Worm (Caenorhabditis elegans) whole organism, L2 larva: ENCODE data around the gene marb-1.
A peak's percentile ranks its signal among the peaks of the same experiment; 100 is the strongest.

Experiments
- C34F6.9 ChIP-seq: fragments of 150-350 bp; optimal IDR thresholded peaks from 2 replicates; lab custom pipeline; 2014; ENCODE audit warnings: missing biosample characterization, missing genetic modification characterization
- F13H6.1 ChIP-seq: sonication (generic microtip); optimal IDR thresholded peaks from 2 replicates; lab custom pipeline; 2016; ENCODE audit warnings: missing genetic modification characterization, missing compliant biosample characterization
- Y55F3AM.14 ChIP-seq: fragments of 200-800 bp; sonication (Bioruptor generic); optimal IDR thresholded peaks from 2 replicates; lab custom pipeline; 2018; ENCODE audit warnings: mild to moderate bottlenecking, missing genetic modification characterization, missing compliant biosample characterization
- ZK546.5 ChIP-seq: sonication (generic microtip); optimal IDR thresholded peaks from 2 replicates; lab custom pipeline; 2017; ENCODE audit warnings: missing biosample characterization, missing genetic modification characterization
- alr-1 ChIP-seq: fragments of 150-350 bp; optimal IDR thresholded peaks from 2 replicates; lab custom pipeline; 2014; ENCODE audit warnings: missing biosample characterization, missing genetic modification characterization
- aly-2 ChIP-seq: fragments of 150-350 bp; optimal IDR thresholded peaks from 2 replicates; lab custom pipeline; 2014; ENCODE audit warnings: missing biosample characterization, missing genetic modification characterization
- ama-1 ChIP-seq: fragments of 150-350 bp; optimal IDR thresholded peaks from 2 replicates; lab custom pipeline; 2018; ENCODE audit warnings: inconsistent platforms
- blmp-1 ChIP-seq: sonication (generic microtip); optimal IDR thresholded peaks from 2 replicates; lab custom pipeline; 2017; ENCODE audit warnings: missing genetic modification characterization, mild to moderate bottlenecking, missing compliant biosample characterization, antibody characterized with exemption, moderate library complexity; ENCODE audit not compliant: insufficient read depth
- ceh-16 ChIP-seq: fragments of 150-350 bp; optimal IDR thresholded peaks from 2 replicates; lab custom pipeline; 2014; ENCODE audit warnings: missing biosample characterization, missing genetic modification characterization
- ceh-82 ChIP-seq: fragments of 150-350 bp; optimal IDR thresholded peaks from 2 replicates; lab custom pipeline; 2014; ENCODE audit warnings: missing biosample characterization, missing genetic modification characterization
- crh-2 ChIP-seq: sonication (generic microtip); optimal IDR thresholded peaks from 2 replicates; lab custom pipeline; 2017; ENCODE audit warnings: missing biosample characterization, missing genetic modification characterization
- egl-27 ChIP-seq: sonication (generic microtip); optimal IDR thresholded peaks from 3 replicates; lab custom pipeline; 2017; ENCODE audit warnings: missing biosample characterization, missing genetic modification reagents, missing genetic modification characterization
- elt-1 ChIP-seq: fragments of 150-350 bp; optimal IDR thresholded peaks from 2 replicates; lab custom pipeline; 2014; ENCODE audit warnings: missing biosample characterization, missing genetic modification characterization
- elt-3 ChIP-seq: sonication (generic microtip); optimal IDR thresholded peaks from 2 replicates; lab custom pipeline; 2017; ENCODE audit warnings: missing biosample characterization, missing genetic modification characterization
- fos-1 ChIP-seq: fragments of 150-350 bp; optimal IDR thresholded peaks from 2 replicates; lab custom pipeline; 2014; ENCODE audit warnings: missing biosample characterization, missing genetic modification characterization
- gmeb-1 ChIP-seq: fragments of 150-350 bp; optimal IDR thresholded peaks from 2 replicates; lab custom pipeline; 2014; ENCODE audit warnings: missing biosample characterization, missing genetic modification characterization
- lin-11 ChIP-seq: fragments of 150-350 bp; sonication (generic microtip); optimal IDR thresholded peaks from 2 replicates; lab custom pipeline; 2014; ENCODE audit warnings: missing biosample characterization, missing genetic modification characterization, inconsistent platforms, mixed read lengths
- lin-13 ChIP-seq: fragments of 150-350 bp; optimal IDR thresholded peaks from 2 replicates; lab custom pipeline; 2014; ENCODE audit warnings: missing biosample characterization, missing genetic modification reagents, missing genetic modification characterization
- lin-39 ChIP-seq: fragments of 150-350 bp; optimal IDR thresholded peaks from 2 replicates; lab custom pipeline; 2014; ENCODE audit warnings: missing biosample characterization, missing genetic modification reagents, missing genetic modification characterization
- mdl-1 ChIP-seq, 2 experiments: fragments of 150-350 bp in 1 of 2; sonication (generic microtip) in 1 of 2; optimal IDR thresholded peaks; 2 replicates each; lab custom pipeline; 2017; ENCODE audit warnings: missing biosample characterization in 2 of 2, missing genetic modification characterization in 2 of 2
- nhr-10 ChIP-seq: sonication (generic microtip); optimal IDR thresholded peaks from 2 replicates; lab custom pipeline; 2017; ENCODE audit warnings: missing biosample characterization, missing genetic modification characterization
- nhr-11 ChIP-seq: fragments of 150-350 bp; optimal IDR thresholded peaks from 2 replicates; lab custom pipeline; 2014; ENCODE audit warnings: missing biosample characterization, missing genetic modification characterization
- nhr-12 ChIP-seq: fragments of 150-350 bp; optimal IDR thresholded peaks from 2 replicates; lab custom pipeline; 2014; ENCODE audit warnings: missing biosample characterization, missing genetic modification characterization
- nhr-129 ChIP-seq: fragments of 150-350 bp; optimal IDR thresholded peaks from 2 replicates; lab custom pipeline; 2014; ENCODE audit warnings: missing biosample characterization, missing genetic modification characterization
- nhr-21 ChIP-seq: fragments of 150-350 bp; optimal IDR thresholded peaks from 2 replicates; lab custom pipeline; 2014; ENCODE audit warnings: missing biosample characterization, missing genetic modification characterization
- nhr-23 ChIP-seq: fragments of 150-350 bp; optimal IDR thresholded peaks from 2 replicates; lab custom pipeline; 2014; ENCODE audit warnings: missing biosample characterization, missing genetic modification reagents, missing genetic modification characterization
- nhr-237 ChIP-seq: fragments of 150-350 bp; optimal IDR thresholded peaks from 2 replicates; lab custom pipeline; 2014; ENCODE audit warnings: missing biosample characterization, missing genetic modification characterization
- nhr-25 ChIP-seq: fragments of 150-350 bp; sonication (generic microtip); optimal IDR thresholded peaks from 3 replicates; lab custom pipeline; 2014; ENCODE audit warnings: missing biosample characterization, missing genetic modification characterization
- nhr-6 ChIP-seq: fragments of 150-350 bp; optimal IDR thresholded peaks from 2 replicates; lab custom pipeline; 2014; ENCODE audit warnings: missing biosample characterization, missing genetic modification characterization
- nhr-77 ChIP-seq: fragments of 150-350 bp; optimal IDR thresholded peaks from 2 replicates; lab custom pipeline; 2014; ENCODE audit warnings: missing biosample characterization, missing genetic modification characterization
- skn-1 ChIP-seq: sonication (generic microtip); optimal IDR thresholded peaks from 2 replicates; lab custom pipeline; 2017; ENCODE audit warnings: missing biosample characterization, missing genetic modification characterization
- sma-3 ChIP-seq: sonication (generic microtip); optimal IDR thresholded peaks from 2 replicates; lab custom pipeline; 2016; ENCODE audit warnings: missing genetic modification reagents, missing genetic modification characterization, missing compliant biosample characterization
- sma-9 ChIP-seq, 2 experiments: fragments of 150-350 bp in 1 of 2; sonication (generic microtip) in 1 of 2; optimal IDR thresholded peaks; 2 replicates each; lab custom pipeline; 2014 to 2016; ENCODE audit warnings: missing genetic modification characterization in 2 of 2, mild to moderate bottlenecking in 1 of 2, missing biosample characterization in 1 of 2, missing compliant biosample characterization in 1 of 2, missing genetic modification reagents in 1 of 2, moderate library complexity in 1 of 2
- snpc-4 ChIP-seq: fragments of 150-350 bp; optimal IDR thresholded peaks from 2 replicates; lab custom pipeline; 2014; ENCODE audit warnings: missing biosample characterization, missing genetic modification characterization
- unc-62 ChIP-seq: fragments of 150-350 bp; optimal IDR thresholded peaks from 2 replicates; lab custom pipeline; 2014; ENCODE audit warnings: missing biosample characterization, missing genetic modification reagents, missing genetic modification characterization
- zag-1 ChIP-seq: fragments of 150-350 bp; optimal IDR thresholded peaks from 2 replicates; lab custom pipeline; 2014; ENCODE audit warnings: missing biosample characterization, missing genetic modification characterization
- ztf-4 ChIP-seq: fragments of 150-350 bp; optimal IDR thresholded peaks from 2 replicates; lab custom pipeline; 2014; ENCODE audit warnings: missing biosample characterization, missing genetic modification characterization

marb-1 gene

ce11 chrIV:12203968-12204367, 4.8 kb downstream of the marb-1 start:
- TF ChIP-seq Y55F3AM.14 (GFP tag; lab: Kevin White, UChicago) (no peak), nhr-12 (tag; lab: Kevin White, UChicago) (no peak), sma-3 (GFP tag; lab: Kevin White, UChicago) (no peak), nhr-129 (peak; percentile 43)

ce11 chrIV:12202949-12203348, 5.9 kb downstream of the marb-1 start, which contains the start of gene F35G2.1:
TSS of gene F35G2.1 (plus strand) at chrIV:12203249.
- TF ChIP-seq lin-39 (tag; lab: Kevin White, UChicago) (no peak), nhr-237 (tag; lab: Kevin White, UChicago) (no peak), blmp-1 (tag; lab: Kevin White, UChicago) (no peak), nhr-21 (tag; lab: Kevin White, UChicago) (no peak), nhr-10 (tag; lab: Kevin White, UChicago) (no peak)
- TF ChIP-seq, all 48 proteins: peak for 0

- TF ChIP-seq sma-9 (GFP tag; optimal IDR thresholded peaks at IDR 0.05; lab: Kevin White, UChicago) (peak; percentile 23), sma-9 (tag; optimal IDR thresholded peaks at IDR 0.05; lab: Kevin White, UChicago) (no peak), sma-3 (GFP tag; lab: Kevin White, UChicago) (no peak), F13H6.1 (tag; lab: Kevin White, UChicago) (peak; percentile 53), nhr-77 (tag; lab: Kevin White, UChicago) (no peak), ztf-4 (tag; lab: Kevin White, UChicago) (no peak), gmeb-1 (tag; lab: Kevin White, UChicago) (no peak), elt-3 (tag; lab: Kevin White, UChicago) (no peak), nhr-129 (peak; percentile 29)
Observed at ce11 chrIV:12202000-12202399, 6.8 kb downstream of the marb-1 start.

ce11 chrIV:12200812-12201211, 8.0 kb downstream of the marb-1 start:
- TF ChIP-seq egl-27 (tag; lab: Kevin White, UChicago): no peak
- no peak for TF ChIP-seq C34F6.9 (tag; lab: Kevin White, UChicago)
- TF ChIP-seq aly-2 (tag; lab: Kevin White, UChicago): no peak
- TF ChIP-seq ceh-82 (tag; lab: Kevin White, UChicago): no peak
- TF ChIP-seq elt-3 (tag; lab: Kevin White, UChicago): no peak
- TF ChIP-seq nhr-12 (tag; lab: Kevin White, UChicago): no peak
- TF ChIP-seq lin-13: no peak
- TF ChIP-seq ztf-4 (tag; lab: Kevin White, UChicago): no peak
- TF ChIP-seq nhr-129: peak; percentile 65
- no peak for TF ChIP-seq zag-1 (tag; lab: Kevin White, UChicago)
- no peak for TF ChIP-seq nhr-21 (tag; lab: Kevin White, UChicago)
- peak; percentile 77 for TF ChIP-seq F13H6.1 (tag; lab: Kevin White, UChicago)
- TF ChIP-seq blmp-1 (tag; lab: Kevin White, UChicago): no peak
- TF ChIP-seq, all 48 proteins: peak for 2

- TF ChIP-seq lin-11 (tag; lab: Kevin White, UChicago) (no peak), lin-39 (tag; lab: Kevin White, UChicago) (no peak), snpc-4 (tag; lab: Kevin White, UChicago) (no peak), unc-62 (GFP tag; lab: Kevin White, UChicago) (no peak), nhr-12 (tag; lab: Kevin White, UChicago) (no peak), nhr-11 (tag; lab: Kevin White, UChicago) (no peak), ztf-4 (tag; lab: Kevin White, UChicago) (no peak), alr-1 (tag; lab: Kevin White, UChicago) (no peak), nhr-23 (tag; lab: Kevin White, UChicago) (no peak), nhr-10 (tag; lab: Kevin White, UChicago) (no peak), ceh-16 (tag; lab: Kevin White, UChicago) (no peak), lin-13 (no peak), fos-1 (tag; lab: Kevin White, UChicago) (peak; percentile 17), nhr-77 (tag; lab: Kevin White, UChicago) (no peak), ceh-82 (tag; lab: Kevin White, UChicago) (no peak), ama-1 (no peak), crh-2 (peak; percentile 9), nhr-25 (tag; lab: Kevin White, UChicago) (no peak), elt-3 (tag; lab: Kevin White, UChicago) (no peak), F13H6.1 (tag; lab: Kevin White, UChicago) (peak; percentile 59), nhr-129 (peak; percentile 28), Y55F3AM.14 (GFP tag; lab: Kevin White, UChicago) (no peak), egl-27 (tag; lab: Kevin White, UChicago) (no peak), mdl-1 (tag; optimal IDR thresholded peaks at IDR 0.05; lab: Kevin White, UChicago) (no peak), ZK546.5 (no peak), nhr-6 (tag; lab: Kevin White, UChicago) (no peak), sma-3 (GFP tag; lab: Kevin White, UChicago) (no peak), sma-9 (GFP tag; optimal IDR thresholded peaks at IDR 0.05; lab: Kevin White, UChicago) (peak; percentile 59), sma-9 (tag; optimal IDR thresholded peaks at IDR 0.05; lab: Kevin White, UChicago) (no peak), elt-1 (no peak), skn-1 (tag; lab: Kevin White, UChicago) (no peak), C34F6.9 (tag; lab: Kevin White, UChicago) (no peak)
- TF ChIP-seq, all 48 proteins: peak for 5
Observed at ce11 chrIV:12199538-12200158, 9.2 kb downstream of the marb-1 start.
